Worm (Caenorhabditis elegans): ENCODE data around the gene ZC404.2.

- no peak for TF ChIP-seq pqm-1 (tag; optimal IDR thresholded peaks at IDR 0.05)
- TF ChIP-seq pha-4 (tag; optimal IDR thresholded peaks at IDR 0.05) = no peak
- TF ChIP-seq zag-1 (tag; optimal IDR thresholded peaks at IDR 0.05) = no peak
- no peak for TF ChIP-seq fos-1 (tag; optimal IDR thresholded peaks at IDR 0.05)
Observed at ce11 chrV:6830755-6831227, 43.0 kb downstream of the ZC404.2 start, which contains the start of gene col-142.
